Worm (Caenorhabditis elegans): ENCODE results near the gene F53F8.7.

DNA sequence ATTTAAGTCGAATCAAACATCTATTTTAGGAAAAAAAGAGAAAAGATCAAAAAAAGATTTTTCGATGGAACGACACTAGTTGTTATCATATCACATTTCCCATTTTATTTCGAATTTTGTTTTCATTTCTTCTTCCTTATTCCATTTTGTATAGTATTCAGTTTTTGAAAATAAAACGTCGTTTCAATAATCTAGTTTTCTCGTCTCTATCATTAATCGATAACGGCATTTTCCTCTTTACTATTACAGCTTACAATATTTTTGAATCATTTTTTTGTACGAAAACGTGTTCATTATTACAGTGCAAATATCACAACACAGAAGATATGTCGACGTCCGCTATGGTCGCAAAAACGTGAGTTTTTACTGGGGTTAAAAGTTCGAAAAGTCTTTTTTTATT lies 15.5 kb upstream of the F53F8.7 start, which contains the start of gene Y44A6C.1:
- TF ChIP-seq lsy-2 (tag; optimal IDR thresholded peaks at IDR 0.05) (no peak), mab-5 (tag; optimal IDR thresholded peaks at IDR 0.05) (no peak), ztf-1 (GFP tag; conservative IDR thresholded peaks at IDR 0.05) (no peak), lin-39 (tag; optimal IDR thresholded peaks at IDR 0.05) (no peak), zag-1 (tag; optimal IDR thresholded peaks at IDR 0.05) (no peak), snpc-4 (tag; optimal IDR thresholded peaks at IDR 0.05) (no peak), ceh-82 (tag; optimal IDR thresholded peaks at IDR 0.05) (no peak), alr-1 (tag; optimal IDR thresholded peaks at IDR 0.05) (no peak), unc-39 (tag; optimal IDR thresholded peaks at IDR 0.05) (no peak), elt-1 (tag; optimal IDR thresholded peaks at IDR 0.05) (no peak)
